Worm (Caenorhabditis elegans): Measurements from ENCODE around the gene sra-36.

DNA sequence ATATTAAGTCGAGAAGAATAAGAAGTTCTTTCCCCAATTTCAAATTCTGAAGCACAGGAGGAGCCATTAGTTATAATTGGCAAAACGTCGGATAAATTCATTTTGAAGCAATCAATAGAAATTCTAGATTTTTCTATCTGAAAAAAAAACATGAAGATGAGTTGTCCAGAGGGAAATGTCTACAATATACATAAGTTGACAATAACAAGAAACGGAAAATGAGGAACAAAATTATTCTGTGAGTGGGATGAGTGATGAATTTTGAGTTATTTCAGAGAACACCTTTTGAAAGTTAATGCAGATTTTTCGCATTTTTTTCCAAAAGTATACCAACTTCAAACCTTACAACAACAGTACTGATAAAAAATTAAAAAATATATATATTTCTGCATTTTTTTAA, at the start of gene sra-36:
- TF ChIP-seq nhr-20 (tag; optimal IDR thresholded peaks at IDR 0.05) (no peak), nhr-237 (tag; optimal IDR thresholded peaks at IDR 0.05) (no peak), ztf-11 (tag; optimal IDR thresholded peaks at IDR 0.05) (no peak), jun-1 (tag; optimal IDR thresholded peaks at IDR 0.05) (no peak)
